Fruit fly (Drosophila melanogaster): ENCODE measurements around the gene CG17294.

Gene CG17294

DNA sequence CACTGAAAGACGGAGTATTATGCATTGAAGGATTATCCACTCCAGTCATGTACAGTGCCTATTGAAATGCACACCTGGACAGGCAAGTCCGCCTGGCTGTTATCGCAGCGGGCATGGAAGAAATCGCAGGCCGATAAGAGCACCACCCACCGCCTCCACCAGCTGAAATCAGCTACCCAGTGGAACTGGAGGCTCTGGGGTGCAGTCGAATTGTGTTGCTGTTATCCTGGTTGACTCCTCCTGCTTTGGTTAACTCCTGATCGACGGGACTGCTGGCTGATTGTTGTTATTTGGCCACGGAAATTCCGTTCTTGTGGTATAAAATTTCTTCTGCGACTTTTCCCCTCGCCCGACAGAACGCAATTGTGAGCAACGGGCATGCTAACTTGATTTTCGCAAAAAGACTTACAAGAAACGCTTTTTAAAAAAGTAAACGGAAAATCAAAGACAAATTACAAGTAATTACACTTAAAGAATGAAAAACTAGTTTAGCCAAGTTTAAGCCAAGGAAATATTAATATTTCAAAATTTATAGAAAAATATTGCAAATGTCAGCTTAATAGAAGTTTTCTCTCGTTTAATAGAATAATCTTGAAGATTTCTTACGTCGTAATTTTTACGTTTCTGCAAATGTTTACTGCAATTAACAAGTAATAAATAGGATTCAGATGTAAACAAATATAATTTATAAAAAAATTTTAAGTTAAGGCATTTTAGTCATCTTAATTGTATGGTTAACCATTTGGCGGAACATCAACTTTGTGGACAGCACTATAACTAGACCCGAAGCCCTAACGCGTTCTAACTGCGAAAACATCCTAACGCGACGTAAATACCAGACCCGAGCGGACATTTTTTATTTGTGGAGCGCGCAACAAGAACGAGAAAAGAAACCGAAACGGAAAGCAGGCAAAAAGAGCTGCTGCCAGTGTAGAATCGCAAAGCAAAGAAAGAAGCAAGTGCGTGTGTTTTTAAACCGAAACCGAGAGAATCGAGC, 38.4 kb downstream of the CG17294 start, which contains the start of the genes CG13398 and Akap200 (continued):
- TF ChIP-seq fd59A (GFP tag; optimal IDR thresholded peaks at IDR 0.05) (no peak), Hr39 (GFP tag; optimal IDR thresholded peaks at IDR 0.05) (no peak), fd85E (GFP tag; optimal IDR thresholded peaks at IDR 0.05) (no peak), CG31627 (GFP tag; optimal IDR thresholded peaks at IDR 0.05) (peak; percentile 47), Ets21C (GFP tag; optimal IDR thresholded peaks at IDR 0.05) (peak; percentile 12), CG15336 (GFP tag; IDR thresholded peaks at IDR 0.05) (no peak; the same call in 1 of the 2 replicates), pdm3 (GFP tag; optimal IDR thresholded peaks at IDR 0.05) (no peak), cyc (GFP tag; optimal IDR thresholded peaks at IDR 0.05) (peak; percentile 27), eg (GFP tag; IDR thresholded peaks at IDR 0.05) (no peak), acj6 (GFP tag; optimal IDR thresholded peaks at IDR 0.05) (no peak), vri (GFP tag; optimal IDR thresholded peaks at IDR 0.05) (peak; percentile 58)

DNA sequence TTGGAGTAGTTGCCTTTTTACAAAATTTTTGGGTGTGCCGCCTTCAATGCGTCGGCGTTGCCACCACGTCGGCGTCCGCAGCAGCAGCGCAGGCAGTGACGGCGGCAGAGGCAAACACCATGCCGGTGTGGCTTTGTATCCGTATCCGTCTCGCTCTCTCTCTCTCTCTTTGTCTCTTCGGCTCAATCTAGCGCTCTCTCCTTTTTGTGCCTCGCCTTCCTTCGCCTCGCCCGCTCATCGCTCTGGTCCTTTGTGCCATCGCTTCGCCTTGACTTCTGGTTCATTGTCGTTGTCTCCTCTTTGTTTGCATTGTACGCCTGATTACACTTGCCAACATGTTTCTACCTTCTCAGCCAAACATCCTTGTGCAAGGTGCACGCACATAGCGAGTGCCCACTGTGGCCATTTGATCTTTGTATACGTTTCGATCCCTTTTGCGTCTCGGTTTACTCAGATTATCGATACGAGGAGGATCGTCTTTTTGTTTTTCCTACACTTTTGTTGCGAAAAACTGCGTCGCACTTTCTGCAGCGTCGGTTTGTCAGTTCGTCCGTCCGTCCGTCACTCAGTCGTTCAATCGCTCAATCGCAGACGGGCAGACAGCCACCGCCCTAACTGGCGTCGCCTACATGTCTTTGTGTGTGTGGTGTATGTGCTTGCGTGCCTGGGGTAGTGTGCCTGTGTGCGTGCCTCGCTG, 39.7 kb downstream of the CG17294 start:
- peak; percentile 63 for TF ChIP-seq CG3032 (tag; optimal IDR thresholded peaks at IDR 0.05)
- TF ChIP-seq CG9139 (GFP tag; optimal IDR thresholded peaks at IDR 0.05), result peak; percentile 47
- peak; percentile 60 for TF ChIP-seq eg (GFP tag; IDR thresholded peaks at IDR 0.05)
- TF ChIP-seq fd59A (GFP tag; optimal IDR thresholded peaks at IDR 0.05), result peak; percentile 65
- peak; percentile 79 for TF ChIP-seq lz (GFP tag; optimal IDR thresholded peaks at IDR 0.05)
- TF ChIP-seq CG6163 (GFP tag; IDR thresholded peaks at IDR 0.05), result peak; percentile 82
- TF ChIP-seq fd85E (GFP tag; optimal IDR thresholded peaks at IDR 0.05), result peak; percentile 62
- peak; percentile 73 for TF ChIP-seq Smox (GFP tag; optimal IDR thresholded peaks at IDR 0.05)
- TF ChIP-seq Hr38 (GFP tag; optimal IDR thresholded peaks at IDR 0.05), result no peak
- peak; percentile 82 to 90 for TF ChIP-seq ss (GFP tag; optimal IDR thresholded peaks at IDR 0.05)
- TF ChIP-seq CG16779 (tag; optimal IDR thresholded peaks at IDR 0.05), result peak; percentile 61
- TF ChIP-seq CG10669 (GFP tag; optimal IDR thresholded peaks at IDR 0.05), result peak; percentile 77
- peak; percentile 60 for TF ChIP-seq CG15336 (GFP tag; IDR thresholded peaks at IDR 0.05)
- TF ChIP-seq CG10631 (GFP tag; optimal IDR thresholded peaks at IDR 0.05), result peak; percentile 73
- peak; percentile 76 for TF ChIP-seq Ets96B (tag; optimal IDR thresholded peaks at IDR 0.05)
- peak; percentile 72 for TF ChIP-seq cyc (GFP tag; optimal IDR thresholded peaks at IDR 0.05)
- TF ChIP-seq Eip75B (GFP tag; optimal IDR thresholded peaks at IDR 0.05), result peak; percentile 89
- peak; percentile 80 for TF ChIP-seq Met (GFP tag; optimal IDR thresholded peaks at IDR 0.05)
- no peak for TF ChIP-seq Gug (GFP tag; IDR thresholded peaks at IDR 0.05)
- peak; percentile 51; the same call in 1 of the 2 replicates for TF ChIP-seq CG11294 (GFP tag; IDR thresholded peaks at IDR 0.05)
- peak; percentile 58 for TF ChIP-seq OdsH (GFP tag; optimal IDR thresholded peaks at IDR 0.05)
- peak; percentile 6 for TF ChIP-seq CG6854 (GFP tag; optimal IDR thresholded peaks at IDR 0.05)
- TF ChIP-seq CG8632 (GFP tag; optimal IDR thresholded peaks at IDR 0.05), result peak; percentile 59
- TF ChIP-seq CG6808 (GFP tag; optimal IDR thresholded peaks at IDR 0.05), result peak; percentile 73
- peak; percentile 22 for TF ChIP-seq CG8319 (GFP tag; optimal IDR thresholded peaks at IDR 0.05)
- TF ChIP-seq Hr39 (GFP tag; optimal IDR thresholded peaks at IDR 0.05), result peak; percentile 78
- TF ChIP-seq Ets21C (GFP tag; optimal IDR thresholded peaks at IDR 0.05), result peak; percentile 60
- peak; percentile 81 for TF ChIP-seq CG3919 (GFP tag; optimal IDR thresholded peaks at IDR 0.05)
- TF ChIP-seq Hr4 (GFP tag; optimal IDR thresholded peaks at IDR 0.05), result peak; percentile 56
- peak; percentile 75 for TF ChIP-seq pdm3 (GFP tag; optimal IDR thresholded peaks at IDR 0.05)
- TF ChIP-seq CG11762 (GFP tag; optimal IDR thresholded peaks at IDR 0.05; ENCODE audit: insufficient read depth), result no peak
- peak; percentile 59 for TF ChIP-seq net (GFP tag; optimal IDR thresholded peaks at IDR 0.05)
- peak; percentile 99 for TF ChIP-seq svp (GFP tag)
- TF ChIP-seq Sox14 (GFP tag; optimal IDR thresholded peaks at IDR 0.05), result peak; percentile 98
- peak; percentile 29 for TF ChIP-seq Blimp-1 (GFP tag; optimal IDR thresholded peaks at IDR 0.05)
- TF ChIP-seq CG8119 (GFP tag; IDR thresholded peaks at IDR 0.05), result peak; percentile 55; the same call in 2 of the 3 replicates
- TF ChIP-seq CG4318 (GFP tag; optimal IDR thresholded peaks at IDR 0.05), result no peak
- peak; percentile 7 for TF ChIP-seq Sox15 (GFP tag; optimal IDR thresholded peaks at IDR 0.05)
- TF ChIP-seq dac (GFP tag; optimal IDR thresholded peaks at IDR 0.05), result peak; percentile 14
- TF ChIP-seq CG34406 (GFP tag; optimal IDR thresholded peaks at IDR 0.05), result peak; percentile 56
- peak; percentile 32 to 63 for TF ChIP-seq salr (GFP tag; optimal IDR thresholded peaks at IDR 0.05)
- peak; percentile 16 for TF ChIP-seq fkh (GFP tag; optimal IDR thresholded peaks at IDR 0.05)

All from whole organism, prepupa.